Fruit fly (Drosophila melanogaster) whole organism, embryonic: ENCODE measurements around the gene CG46396.

Experiments
- Abd-B ChIP-seq: fragments of 200-800 bp; sonication (Bioruptor generic); optimal IDR thresholded peaks from 2 replicates; lab custom pipeline; 2018; ENCODE audit warnings: missing biosample characterization, mild to moderate bottlenecking, missing genetic modification characterization, moderate library complexity
- CG10959 ChIP-seq: fragments of 200-800 bp; sonication (Bioruptor generic); IDR thresholded peaks from 2 replicates; pipeline ENCODE4 v1.3.6; 2022; ENCODE audit warnings: missing biosample characterization, missing genetic modification characterization
- CG11504 ChIP-seq: fragments of 200-800 bp; sonication (Bioruptor generic); optimal IDR thresholded peaks from 3 replicates; lab custom pipeline; 2019; ENCODE audit warnings: missing biosample characterization, mild to moderate bottlenecking, missing genetic modification characterization, moderate library complexity
- CG13287 ChIP-seq: fragments of 200-800 bp; sonication (Bioruptor generic); IDR thresholded peaks from 2 replicates; pipeline ENCODE4 v1.3.6; 2022; ENCODE audit warnings: missing biosample characterization, missing genetic modification characterization; ENCODE audit not compliant: partially characterized antibody
- CG13296 ChIP-seq: fragments of 200-800 bp; sonication (Bioruptor generic); optimal IDR thresholded peaks from 3 replicates; lab custom pipeline; 2018; ENCODE audit warnings: missing biosample characterization, mild to moderate bottlenecking, missing genetic modification characterization
- CG14860 ChIP-seq: fragments of 200-800 bp; sonication (Bioruptor generic); IDR thresholded peaks from 3 replicates; pipeline ENCODE4 v1.3.6; 2022; ENCODE audit warnings: missing biosample characterization, missing genetic modification characterization; ENCODE audit not compliant: partially characterized antibody
- CG17186 ChIP-seq: fragments of 200-800 bp; sonication (Bioruptor generic); optimal IDR thresholded peaks from 3 replicates; lab custom pipeline; 2017; ENCODE audit warnings: missing biosample characterization, missing genetic modification reagents, missing genetic modification characterization
- CG2116 ChIP-seq: fragments of 200-800 bp; sonication (Bioruptor generic); optimal IDR thresholded peaks from 3 replicates; lab custom pipeline; 2018; ENCODE audit warnings: missing biosample characterization, mild to moderate bottlenecking, missing genetic modification characterization
- CG30020 ChIP-seq: fragments of 200-800 bp; optimal IDR thresholded peaks from 2 replicates; lab custom pipeline; 2019; ENCODE audit warnings: missing biosample characterization, mild to moderate bottlenecking, missing genetic modification characterization, moderate library complexity
- CG31441 ChIP-seq: fragments of 200-800 bp; sonication (Bioruptor generic); IDR thresholded peaks from 2 replicates; pipeline ENCODE4 v1.3.6; 2022; ENCODE audit warnings: missing biosample characterization, missing genetic modification characterization
- CG33213 ChIP-seq: fragments of 200-800 bp; sonication (Bioruptor generic); optimal IDR thresholded peaks from 3 replicates; lab custom pipeline; 2016; ENCODE audit warnings: missing biosample characterization, missing genetic modification characterization
- CG3995 ChIP-seq: fragments of 200-800 bp; sonication (Bioruptor generic); optimal IDR thresholded peaks from 3 replicates; lab custom pipeline; 2016; ENCODE audit warnings: missing biosample characterization, missing genetic modification characterization
- CG7963 ChIP-seq: fragments of 200-800 bp; sonication (Bioruptor generic); IDR thresholded peaks from 3 replicates; pipeline ENCODE4 v1.3.6; 2022; ENCODE audit warnings: missing biosample characterization, missing genetic modification characterization; ENCODE audit not compliant: partially characterized antibody
- CG8290 ChIP-seq, 3 experiments: fragments of 200-800 bp; sonication (Bioruptor generic); optimal IDR thresholded peaks; 2 replicates each; lab custom pipeline; 2016 to 2019; ENCODE audit warnings: missing biosample characterization in 3 of 3, missing genetic modification characterization in 3 of 3, mild to moderate bottlenecking in 2 of 3, moderate library complexity in 1 of 3
- CHES-1-like ChIP-seq: fragments of 200-800 bp; sonication (Bioruptor generic); optimal IDR thresholded peaks from 2 replicates; lab custom pipeline; 2016; ENCODE audit warnings: missing biosample characterization, missing genetic modification characterization
- CTCF ChIP-seq: fragments of 200-800 bp; sonication (Bioruptor generic); optimal IDR thresholded peaks from 2 replicates; lab custom pipeline; 2017; ENCODE audit warnings: missing biosample characterization, mild to moderate bottlenecking, missing genetic modification characterization, moderate library complexity
- CoRest ChIP-seq: fragments of 200-800 bp; sonication (Bioruptor generic); optimal IDR thresholded peaks from 3 replicates; lab custom pipeline; 2018; ENCODE audit warnings: missing biosample characterization, mild to moderate bottlenecking, missing genetic modification characterization, moderate library complexity
- Dp ChIP-seq: fragments of 200-800 bp; sonication (Bioruptor generic); optimal IDR thresholded peaks from 2 replicates; lab custom pipeline; 2018; ENCODE audit warnings: missing biosample characterization, mild to moderate bottlenecking, missing genetic modification characterization, moderate library complexity
- Dref ChIP-seq: fragments of 200-800 bp; sonication (Bioruptor generic); IDR thresholded peaks from 2 replicates; pipeline ENCODE4 v1.3.6; 2022; ENCODE audit warnings: missing biosample characterization, missing genetic modification characterization
- Elba2 ChIP-seq: fragments of 200-800 bp; sonication (Bioruptor generic); optimal IDR thresholded peaks from 3 replicates; lab custom pipeline; 2016; ENCODE audit warnings: missing biosample characterization, missing genetic modification characterization
- Ets97D ChIP-seq: fragments of 200-800 bp; sonication (Bioruptor generic); optimal IDR thresholded peaks from 3 replicates; lab custom pipeline; 2016; ENCODE audit warnings: missing biosample characterization, missing genetic modification characterization
- HLH4C ChIP-seq: fragments of 200-800 bp; sonication (Bioruptor generic); IDR thresholded peaks from 3 replicates; pipeline ENCODE4 v1.3.6; 2022; ENCODE audit warnings: missing biosample characterization, missing genetic modification characterization; ENCODE audit not compliant: partially characterized antibody
- Hey ChIP-seq: fragments of 200-800 bp; sonication (Bioruptor generic); optimal IDR thresholded peaks from 3 replicates; lab custom pipeline; 2018; ENCODE audit warnings: missing biosample characterization, mild to moderate bottlenecking, missing genetic modification characterization
- Med ChIP-seq: fragments of 200-800 bp; sonication (Bioruptor generic); peaks from one replicate; lab custom pipeline; 2016; ENCODE audit warnings: missing biosample characterization, missing genetic modification characterization, mild to moderate bottlenecking, inconsistent platforms, moderate library complexity
- Myb ChIP-seq: fragments of 200-800 bp; sonication (Bioruptor generic); optimal IDR thresholded peaks from 2 replicates; lab custom pipeline; 2016; ENCODE audit warnings: missing biosample characterization, missing genetic modification characterization
- NK7.1 ChIP-seq: fragments of 200-800 bp; sonication (Bioruptor generic); optimal IDR thresholded peaks from 3 replicates; lab custom pipeline; 2016; ENCODE audit warnings: missing biosample characterization, missing genetic modification characterization
- Nf-YA ChIP-seq: fragments of 200-800 bp; sonication (Bioruptor generic); IDR thresholded peaks from 2 replicates; pipeline ENCODE4 v1.3.6; 2022; ENCODE audit warnings: missing biosample characterization, missing genetic modification characterization
- Nf-YC ChIP-seq: fragments of 200-800 bp; optimal IDR thresholded peaks from 3 replicates; lab custom pipeline; 2019; ENCODE audit warnings: missing biosample characterization, mild to moderate bottlenecking, missing genetic modification characterization, moderate library complexity
- Opbp ChIP-seq: fragments of 200-800 bp; sonication (Bioruptor generic); IDR thresholded peaks from 3 replicates; pipeline ENCODE4 v1.3.6; 2022; ENCODE audit warnings: missing biosample characterization, missing genetic modification characterization; ENCODE audit not compliant: partially characterized antibody
- Sin3A ChIP-seq: fragments of >200 bp; optimal IDR thresholded peaks from 2 replicates; lab custom pipeline; 2018
- amos ChIP-seq: fragments of 200-800 bp; sonication (Bioruptor generic); IDR thresholded peaks from 2 replicates; pipeline ENCODE4 v1.3.6; 2022; ENCODE audit warnings: missing biosample characterization, missing genetic modification characterization; ENCODE audit not compliant: partially characterized antibody
- ato ChIP-seq: fragments of 200-800 bp; sonication (Bioruptor generic); IDR thresholded peaks from 2 replicates; pipeline ENCODE4 v1.3.6; 2022; ENCODE audit warnings: missing biosample characterization, missing genetic modification characterization; ENCODE audit not compliant: partially characterized antibody
- bbx ChIP-seq: fragments of 200-800 bp; sonication (Bioruptor generic); IDR thresholded peaks from 2 replicates; pipeline ENCODE4 v1.3.6; 2022; ENCODE audit warnings: missing biosample characterization, missing genetic modification characterization; ENCODE audit not compliant: partially characterized antibody
- chinmo ChIP-seq: fragments of 200-800 bp; sonication (Bioruptor generic); IDR thresholded peaks from 4 replicates; pipeline ENCODE4 v1.3.6; 2022; ENCODE audit warnings: missing biosample characterization, missing genetic modification characterization; ENCODE audit not compliant: partially characterized antibody
- gem ChIP-seq: fragments of 200-800 bp; sonication (Bioruptor generic); optimal IDR thresholded peaks from 2 replicates; lab custom pipeline; 2019; ENCODE audit warnings: missing biosample characterization, mild to moderate bottlenecking, missing genetic modification characterization, moderate library complexity
- hbn ChIP-seq: fragments of 200-800 bp; sonication (Bioruptor generic); IDR thresholded peaks from 2 replicates; pipeline ENCODE4 v1.3.6; 2022; ENCODE audit warnings: missing biosample characterization, missing genetic modification characterization; ENCODE audit not compliant: partially characterized antibody
- inv ChIP-seq: fragments of 200-800 bp; sonication (Bioruptor generic); IDR thresholded peaks from 2 replicates; pipeline ENCODE4 v1.3.6; 2022; ENCODE audit warnings: missing biosample characterization, missing genetic modification characterization; ENCODE audit not compliant: partially characterized antibody
- jumu ChIP-seq: fragments of 200-800 bp; sonication (Bioruptor generic); optimal IDR thresholded peaks from 3 replicates; lab custom pipeline; 2016; ENCODE audit warnings: missing biosample characterization, missing genetic modification characterization
- knrl ChIP-seq: fragments of 200-800 bp; sonication (Bioruptor generic); IDR thresholded peaks from 3 replicates; pipeline ENCODE4 v1.3.6; 2022; ENCODE audit warnings: missing biosample characterization, missing genetic modification characterization; ENCODE audit not compliant: partially characterized antibody
- lilli ChIP-seq: fragments of 200-800 bp; sonication (Bioruptor generic); optimal IDR thresholded peaks from 3 replicates; lab custom pipeline; 2016; ENCODE audit warnings: missing biosample characterization, missing genetic modification characterization
- mld ChIP-seq: fragments of 200-800 bp; sonication (Bioruptor generic); IDR thresholded peaks from 3 replicates; pipeline ENCODE4 v1.3.6; 2022; ENCODE audit warnings: missing biosample characterization, missing genetic modification characterization; ENCODE audit not compliant: partially characterized antibody
- nerfin-2 ChIP-seq: fragments of 200-800 bp; sonication (Bioruptor generic); IDR thresholded peaks from 2 replicates; pipeline ENCODE4 v1.3.6; 2022; ENCODE audit warnings: missing biosample characterization, missing genetic modification characterization; ENCODE audit not compliant: partially characterized antibody
- phol ChIP-seq: fragments of 200-800 bp; sonication (Bioruptor generic); optimal IDR thresholded peaks from 3 replicates; lab custom pipeline; 2018; ENCODE audit warnings: missing biosample characterization, mild to moderate bottlenecking, missing genetic modification characterization, moderate library complexity
- pros ChIP-seq: fragments of 200-800 bp; sonication (Bioruptor generic); optimal IDR thresholded peaks from 3 replicates; lab custom pipeline; 2019; ENCODE audit warnings: missing biosample characterization, mild to moderate bottlenecking, missing genetic modification characterization, moderate library complexity
- pzg ChIP-seq: fragments of 200-800 bp; sonication (Bioruptor generic); optimal IDR thresholded peaks from 3 replicates; lab custom pipeline; 2018; ENCODE audit warnings: missing biosample characterization, mild to moderate bottlenecking, missing genetic modification characterization, moderate library complexity
- row ChIP-seq: fragments of 200-800 bp; sonication (Bioruptor generic); IDR thresholded peaks from 3 replicates; pipeline ENCODE4 v1.3.6; 2022; ENCODE audit warnings: missing biosample characterization, missing genetic modification characterization
- slbo ChIP-seq: fragments of 200-800 bp; sonication (Bioruptor generic); IDR thresholded peaks from 2 replicates; pipeline ENCODE4 v1.3.6; 2022; ENCODE audit warnings: missing biosample characterization, missing genetic modification characterization
- stwl ChIP-seq: fragments of 200-800 bp; sonication (Bioruptor generic); optimal IDR thresholded peaks from 3 replicates; lab custom pipeline; 2018; ENCODE audit warnings: missing biosample characterization, mild to moderate bottlenecking, missing genetic modification characterization, moderate library complexity
- zen2 ChIP-seq: fragments of 200-800 bp; sonication (Bioruptor generic); IDR thresholded peaks from 3 replicates; pipeline ENCODE4 v1.3.6; 2022; ENCODE audit warnings: missing biosample characterization, missing genetic modification characterization; ENCODE audit not compliant: partially characterized antibody

Gene CG46396

DNA sequence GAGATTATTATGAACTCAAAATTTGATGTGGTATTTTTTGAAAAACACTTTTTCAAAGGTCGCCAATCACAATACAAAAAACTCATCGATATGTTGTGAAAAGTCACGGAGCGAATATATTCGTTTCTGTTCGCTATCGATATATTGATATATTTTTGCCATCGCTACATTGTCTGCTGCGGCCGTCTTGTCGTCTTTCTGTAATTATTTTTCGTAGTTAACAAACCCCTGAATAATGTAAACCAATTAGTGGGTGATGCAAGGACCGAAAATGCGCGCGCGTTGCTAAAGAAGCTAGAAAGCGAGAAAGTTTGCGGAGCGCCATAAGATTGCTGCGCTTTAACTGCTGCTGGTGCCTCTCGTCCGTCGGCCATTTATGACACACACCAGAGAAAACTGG lies 46.9 kb downstream of the CG46396 start, which contains the start of gene Pak (continued):
- TF ChIP-seq row = peak; percentile 74
- peak; percentile 57 for TF ChIP-seq Myb
- peak; percentile 93 for TF ChIP-seq mld (GFP tag; lab: Robert Waterston, UW)
- peak; percentile 59 for TF ChIP-seq Med
- peak; percentile 89; the same call in 2 of the 4 replicates for TF ChIP-seq chinmo (GFP tag; lab: Robert Waterston, UW)
- TF ChIP-seq CG8290 (GFP tag; optimal IDR thresholded peaks at IDR 0.05; lab: Kevin White, UChicago) = peak; percentile 43
- TF ChIP-seq CG8290 (tag; optimal IDR thresholded peaks at IDR 0.05; lab: Kevin White, UChicago) = peak in 1 of 2 experiments; percentile 56
- peak; percentile 15 for TF ChIP-seq CTCF (GFP tag; lab: Kevin White, UChicago)
- peak; percentile 1 for TF ChIP-seq jumu (GFP tag; lab: Kevin White, UChicago)
- TF ChIP-seq CG31441 (GFP tag; lab: Robert Waterston, UW) = peak; percentile 45; the same call in 1 of the 2 replicates
- TF ChIP-seq hbn (GFP tag; lab: Robert Waterston, UW) = peak; percentile 89
- TF ChIP-seq Abd-B (GFP tag; lab: Kevin White, UChicago) = peak; percentile 12
- TF ChIP-seq pzg (GFP tag; lab: Kevin White, UChicago) = peak; percentile 77
- TF ChIP-seq Elba2 (GFP tag; lab: Kevin White, UChicago) = no peak
- TF ChIP-seq amos (GFP tag; lab: Robert Waterston, UW) = peak; percentile 97
- TF ChIP-seq Ets97D (GFP tag; lab: Kevin White, UChicago) = peak; percentile 58
- peak; percentile 86 for TF ChIP-seq CG14860 (GFP tag; lab: Robert Waterston, UW)
- peak; percentile 57 for TF ChIP-seq phol (tag; lab: Kevin White, UChicago)
- peak; percentile 90 for TF ChIP-seq HLH4C (GFP tag; lab: Robert Waterston, UW)
- peak; percentile 25 for TF ChIP-seq CG17186 (GFP tag; lab: Kevin White, UChicago)
- TF ChIP-seq CG30020 = peak; percentile 57
- peak; percentile 64 for TF ChIP-seq Dp (GFP tag; lab: Kevin White, UChicago)
- TF ChIP-seq CG3995 (GFP tag; lab: Kevin White, UChicago) = peak; percentile 98
- no peak for TF ChIP-seq CG13296 (GFP tag; lab: Kevin White, UChicago)
- TF ChIP-seq nerfin-2 (GFP tag; lab: Robert Waterston, UW) = peak; percentile 82
- peak; percentile 93 for TF ChIP-seq bbx (GFP tag; lab: Robert Waterston, UW)
- TF ChIP-seq stwl (tag; lab: Kevin White, UChicago) = peak; percentile 70
- TF ChIP-seq CG13287 (GFP tag; lab: Robert Waterston, UW) = peak; percentile 95
- peak; percentile 95 for TF ChIP-seq knrl (GFP tag; lab: Robert Waterston, UW)
- peak; percentile 44 for TF ChIP-seq Sin3A (lab: Kevin White, UChicago)
- TF ChIP-seq Nf-YC = peak; percentile 41
- TF ChIP-seq inv (GFP tag; lab: Robert Waterston, UW) = peak; percentile 92
- TF ChIP-seq CHES-1-like (GFP tag; lab: Kevin White, UChicago) = peak; percentile 11
- TF ChIP-seq CG2116 (GFP tag; lab: Kevin White, UChicago) = peak; percentile 56
- TF ChIP-seq CG33213 (GFP tag; lab: Kevin White, UChicago) = peak; percentile 45
- TF ChIP-seq gem (tag; lab: Kevin White, UChicago) = peak; percentile 46
- TF ChIP-seq Dref (GFP tag; lab: Robert Waterston, UW) = peak; percentile 93
- TF ChIP-seq CG11504 (tag; lab: Kevin White, UChicago) = peak; percentile 4
- TF ChIP-seq CG10959 = no peak
- TF ChIP-seq lilli (GFP tag; lab: Kevin White, UChicago) = peak; percentile 31
- peak; percentile 89 for TF ChIP-seq CG7963 (GFP tag; lab: Robert Waterston, UW)
- TF ChIP-seq zen2 (GFP tag; lab: Robert Waterston, UW) = peak; percentile 90
- no peak for TF ChIP-seq Nf-YA
- no peak for TF ChIP-seq NK7.1 (GFP tag; lab: Kevin White, UChicago)
- TF ChIP-seq CoRest (tag; lab: Kevin White, UChicago) = peak; percentile 55
- TF ChIP-seq ato (GFP tag; lab: Robert Waterston, UW) = peak; percentile 93
- TF ChIP-seq Hey (tag; lab: Kevin White, UChicago) = no peak
- peak; percentile 96 for TF ChIP-seq Opbp (GFP tag; lab: Robert Waterston, UW)
- peak; percentile 33; the same call in 1 of the 2 replicates for TF ChIP-seq slbo (GFP tag; lab: Robert Waterston, UW)
- no peak for TF ChIP-seq pros (GFP tag; lab: Kevin White, UChicago)
